Worm (Caenorhabditis elegans) whole organism, midembryonic: ENCODE data around the gene Y57G7A.1.

Source experiments
- cog-1 ChIP-seq: sonication (generic microtip); optimal IDR thresholded peaks from 2 replicates; lab custom pipeline; 2016; ENCODE audit warnings: missing genetic modification characterization, missing compliant biosample characterization
- flt-1 ChIP-seq: fragments of 200-800 bp; sonication (Bioruptor generic); IDR thresholded peaks from 2 replicates; pipeline ENCODE4 v1.3.6; 2022; ENCODE audit warnings: missing genetic modification characterization, missing compliant biosample characterization
- med-1 ChIP-seq: sonication (generic microtip); optimal IDR thresholded peaks from 2 replicates; lab custom pipeline; 2017; ENCODE audit warnings: missing genetic modification characterization, mild to moderate bottlenecking, missing compliant biosample characterization, antibody characterized with exemption, missing genetic modification reagents; ENCODE audit not compliant: insufficient read depth
- ref-1 ChIP-seq: fragments of 200-800 bp; sonication (Bioruptor generic); conservative IDR thresholded peaks from 2 replicates; pipeline ENCODE4 v1.3.6; 2022; ENCODE audit warnings: missing genetic modification reagents, missing genetic modification characterization, missing compliant biosample characterization
- tab-1 ChIP-seq: fragments of 200-800 bp; sonication (Bioruptor generic); IDR thresholded peaks from 2 replicates; pipeline ENCODE4 v1.3.6; 2022; ENCODE audit warnings: missing genetic modification characterization, missing compliant biosample characterization
- ztf-23 ChIP-seq: fragments of 200-800 bp; sonication (Bioruptor generic); IDR thresholded peaks from 2 replicates; pipeline ENCODE4 v1.3.6; 2022; ENCODE audit warnings: missing genetic modification reagents, missing genetic modification characterization, missing compliant biosample characterization

ce11 chrII:1285514-1285913 lies 12.8 kb upstream of the Y57G7A.1 start, which contains the start of the genes Y57G7A.6 and Y57G7A.3:
- TF ChIP-seq med-1 (GFP tag; lab: Kevin White, UChicago) (no peak), flt-1 (GFP tag; lab: Robert Waterston, UW) (no peak), cog-1 (tag; lab: Kevin White, UChicago) (no peak), tab-1 (no peak), ztf-23 (GFP tag; lab: Robert Waterston, UW) (no peak), ref-1 (no peak)
